Worm (Caenorhabditis elegans): ENCODE data around the gene irld-60.

irld-60 gene

ce11 chrIII:12714266-12714665, 36.5 kb downstream of the irld-60 start, which contains the start of gene ssl-1:
TSS of gene ssl-1 (plus strand) at chrIII:12714566.
- no peak for TF ChIP-seq ztf-11 (tag; optimal IDR thresholded peaks at IDR 0.05)
- no peak for TF ChIP-seq unc-62 (GFP tag; optimal IDR thresholded peaks at IDR 0.05)
- TF ChIP-seq F13H6.1 (tag; optimal IDR thresholded peaks at IDR 0.05): no peak
- no peak for TF ChIP-seq nhr-12 (tag; optimal IDR thresholded peaks at IDR 0.05)
- no peak for TF ChIP-seq nhr-23 (tag; optimal IDR thresholded peaks at IDR 0.05)
- no peak for TF ChIP-seq zag-1 (tag; optimal IDR thresholded peaks at IDR 0.05)
- no peak for TF ChIP-seq aly-2 (tag; optimal IDR thresholded peaks at IDR 0.05)
- TF ChIP-seq sem-4 (tag; optimal IDR thresholded peaks at IDR 0.05): no peak
- TF ChIP-seq nhr-129 (tag; optimal IDR thresholded peaks at IDR 0.05): no peak
- no peak for TF ChIP-seq mbf-1 (tag; optimal IDR thresholded peaks at IDR 0.05)
- TF ChIP-seq unc-39 (tag; optimal IDR thresholded peaks at IDR 0.05): no peak
- TF ChIP-seq nhr-6 (tag; optimal IDR thresholded peaks at IDR 0.05): no peak
- no peak for TF ChIP-seq nhr-237 (tag; optimal IDR thresholded peaks at IDR 0.05)

DNA sequence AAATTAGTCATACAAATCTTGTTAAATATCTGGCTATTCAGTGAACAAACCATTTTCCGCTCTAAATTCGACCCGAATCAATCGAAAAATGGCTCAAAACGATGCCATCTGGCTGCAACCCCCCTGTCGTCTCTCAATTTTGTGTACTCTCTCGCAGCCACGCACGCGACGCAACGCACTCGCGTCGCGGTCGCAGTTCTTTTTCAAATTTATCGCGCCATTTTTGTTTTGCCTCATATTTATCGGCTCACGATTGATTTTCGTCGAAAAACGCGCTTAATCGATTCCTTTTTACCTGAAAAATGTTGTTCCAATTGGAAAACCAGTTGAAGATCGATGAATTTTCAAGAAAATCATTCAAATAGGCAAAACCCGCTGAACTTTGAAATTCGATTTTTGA, 36.9 kb downstream of the irld-60 start:
- TF ChIP-seq lsy-2 (tag; optimal IDR thresholded peaks at IDR 0.05) (peak in 1 of 2 experiments; percentile 43), lin-11 (tag; optimal IDR thresholded peaks at IDR 0.05) (peak; percentile 45), C34F6.9 (tag; optimal IDR thresholded peaks at IDR 0.05) (peak; percentile 63), unc-62 (GFP tag; optimal IDR thresholded peaks at IDR 0.05) (no peak), crh-2 (tag; optimal IDR thresholded peaks at IDR 0.05) (peak; percentile 4), peb-1 (tag; optimal IDR thresholded peaks at IDR 0.05) (no peak), ama-1 (optimal IDR thresholded peaks at IDR 0.05) (peak; percentile 64), unc-55 (GFP tag; optimal IDR thresholded peaks at IDR 0.05) (peak; percentile 48)

ce11 chrIII:12711682-12712081, 39.0 kb downstream of the irld-60 start:
- TF ChIP-seq crh-2 (tag; optimal IDR thresholded peaks at IDR 0.05) (no peak), unc-55 (GFP tag; optimal IDR thresholded peaks at IDR 0.05) (no peak), skn-1 (tag; optimal IDR thresholded peaks at IDR 0.05) (no peak), sma-3 (GFP tag; optimal IDR thresholded peaks at IDR 0.05) (no peak), nhr-77 (tag; optimal IDR thresholded peaks at IDR 0.05) (no peak), ama-1 (optimal IDR thresholded peaks at IDR 0.05) (no peak), egl-27 (tag; optimal IDR thresholded peaks at IDR 0.05) (no peak)

ce11 chrIII:12711217-12711616, 39.5 kb downstream of the irld-60 start, which contains the start of gene hut-1:
TSS of gene hut-1 (plus strand) at chrIII:12711560.
- TF ChIP-seq snpc-4 (tag; optimal IDR thresholded peaks at IDR 0.05) (no peak), elt-3 (tag; optimal IDR thresholded peaks at IDR 0.05) (no peak), nhr-11 (tag; optimal IDR thresholded peaks at IDR 0.05) (no peak), lin-11 (tag; optimal IDR thresholded peaks at IDR 0.05) (no peak), dmd-4 (tag; optimal IDR thresholded peaks at IDR 0.05) (no peak), ama-1 (optimal IDR thresholded peaks at IDR 0.05) (peak; percentile 23), fos-1 (tag; optimal IDR thresholded peaks at IDR 0.05) (no peak), gmeb-1 (tag; optimal IDR thresholded peaks at IDR 0.05) (peak; percentile 70), nhr-129 (tag; optimal IDR thresholded peaks at IDR 0.05) (peak; percentile 70), lin-39 (tag; optimal IDR thresholded peaks at IDR 0.05) (no peak), nhr-21 (tag; optimal IDR thresholded peaks at IDR 0.05) (no peak), ztf-11 (tag; optimal IDR thresholded peaks at IDR 0.05) (no peak), skn-1 (tag; optimal IDR thresholded peaks at IDR 0.05) (no peak), sma-3 (GFP tag; optimal IDR thresholded peaks at IDR 0.05) (peak; percentile 25), F13H6.1 (tag; optimal IDR thresholded peaks at IDR 0.05) (no peak), lsy-2 (tag; optimal IDR thresholded peaks at IDR 0.05) (peak in 1 of 2 experiments; percentile 68), nhr-77 (tag; optimal IDR thresholded peaks at IDR 0.05) (no peak), mdl-1 (tag; optimal IDR thresholded peaks at IDR 0.05) (no peak), nhr-10 (tag; optimal IDR thresholded peaks at IDR 0.05) (no peak), unc-55 (GFP tag; optimal IDR thresholded peaks at IDR 0.05) (peak; percentile 84), nhr-6 (tag; optimal IDR thresholded peaks at IDR 0.05) (no peak), zag-1 (tag; optimal IDR thresholded peaks at IDR 0.05) (no peak), mbf-1 (tag; optimal IDR thresholded peaks at IDR 0.05) (no peak), C34F6.9 (tag; optimal IDR thresholded peaks at IDR 0.05) (peak; percentile 67), elt-1 (tag; optimal IDR thresholded peaks at IDR 0.05) (no peak), egl-27 (tag; optimal IDR thresholded peaks at IDR 0.05) (no peak), ztf-4 (tag; optimal IDR thresholded peaks at IDR 0.05) (no peak), nhr-23 (tag; optimal IDR thresholded peaks at IDR 0.05) (no peak), sem-4 (tag; optimal IDR thresholded peaks at IDR 0.05) (peak; percentile 59), peb-1 (tag; optimal IDR thresholded peaks at IDR 0.05) (no peak), nhr-237 (tag; optimal IDR thresholded peaks at IDR 0.05) (no peak), alr-1 (tag; optimal IDR thresholded peaks at IDR 0.05) (no peak), aly-2 (tag; optimal IDR thresholded peaks at IDR 0.05) (no peak), crh-2 (tag; optimal IDR thresholded peaks at IDR 0.05) (peak; percentile 54), mab-5 (tag; optimal IDR thresholded peaks at IDR 0.05) (no peak), ceh-16 (tag; optimal IDR thresholded peaks at IDR 0.05) (no peak), ztf-1 (GFP tag; conservative IDR thresholded peaks at IDR 0.05) (no peak), nhr-25 (tag; optimal IDR thresholded peaks at IDR 0.05) (peak; percentile 2), lin-13 (GFP tag; optimal IDR thresholded peaks at IDR 0.05) (peak; percentile 60), sma-9 (GFP tag; optimal IDR thresholded peaks at IDR 0.05) (no peak), sma-9 (tag; optimal IDR thresholded peaks at IDR 0.05) (no peak), Y55F3AM.14 (GFP tag; optimal IDR thresholded peaks at IDR 0.05) (no peak), ceh-82 (tag; optimal IDR thresholded peaks at IDR 0.05) (no peak)

Data from whole organism, L2 larva.